Worm (Caenorhabditis elegans) whole organism, mixed stage, embryonic: ENCODE data around the gene B0432.7.

Experiments
- blmp-1 ChIP-seq: fragments of 150-350 bp; optimal IDR thresholded peaks from 2 replicates; lab custom pipeline; 2014; ENCODE audit warnings: missing biosample characterization, missing genetic modification characterization
- ceh-39 ChIP-seq: fragments of 150-350 bp; optimal IDR thresholded peaks from 2 replicates; lab custom pipeline; 2014; ENCODE audit warnings: missing biosample characterization, missing genetic modification characterization
- ceh-43 ChIP-seq: fragments of 200-800 bp; sonication (Bioruptor generic); optimal IDR thresholded peaks from 2 replicates; lab custom pipeline; 2018; ENCODE audit warnings: mild to moderate bottlenecking, missing genetic modification characterization, moderate library complexity, missing compliant biosample characterization
- ceh-83 ChIP-seq: fragments of 200-800 bp; sonication (Bioruptor generic); optimal IDR thresholded peaks from 2 replicates; lab custom pipeline; 2018; ENCODE audit warnings: mild to moderate bottlenecking, missing genetic modification characterization, missing compliant biosample characterization
- ces-1 ChIP-seq: fragments of 150-350 bp; optimal IDR thresholded peaks from 2 replicates; lab custom pipeline; 2014; ENCODE audit warnings: missing biosample characterization, missing genetic modification reagents, missing genetic modification characterization
- cnd-1 ChIP-seq: fragments of 200-800 bp; sonication (Bioruptor generic); optimal IDR thresholded peaks from 2 replicates; lab custom pipeline; 2018; ENCODE audit warnings: mild to moderate bottlenecking, missing genetic modification characterization, missing compliant biosample characterization
- drap-1 ChIP-seq: fragments of 200-800 bp; sonication (Bioruptor generic); optimal IDR thresholded peaks from 3 replicates; lab custom pipeline; 2018; ENCODE audit warnings: mild to moderate bottlenecking, missing genetic modification characterization, missing compliant biosample characterization
- elt-1 ChIP-seq: sonication (generic microtip); optimal IDR thresholded peaks from 2 replicates; lab custom pipeline; 2017; ENCODE audit warnings: missing genetic modification characterization, mild to moderate bottlenecking, missing compliant biosample characterization, antibody characterized with exemption, moderate library complexity, borderline replicate concordance; ENCODE audit not compliant: insufficient read depth
- elt-3 ChIP-seq: fragments of 150-350 bp; optimal IDR thresholded peaks from 2 replicates; lab custom pipeline; 2014; ENCODE audit warnings: missing biosample characterization, missing genetic modification characterization
- flh-1 ChIP-seq: fragments of 200-800 bp; sonication (Bioruptor generic); optimal IDR thresholded peaks from 2 replicates; lab custom pipeline; 2018; ENCODE audit warnings: mild to moderate bottlenecking, missing genetic modification characterization, moderate library complexity, missing compliant biosample characterization
- hlh-1 ChIP-seq: fragments of 150-350 bp; optimal IDR thresholded peaks from 2 replicates; lab custom pipeline; 2014; ENCODE audit warnings: missing biosample characterization, missing genetic modification reagents, missing genetic modification characterization
- lin-13 ChIP-seq: fragments of 150-350 bp; optimal IDR thresholded peaks from 2 replicates; lab custom pipeline; 2014; ENCODE audit warnings: missing biosample characterization, missing genetic modification characterization
- lin-32 ChIP-seq: fragments of 200-800 bp; sonication (Bioruptor generic); optimal IDR thresholded peaks from 2 replicates; lab custom pipeline; 2018; ENCODE audit warnings: mild to moderate bottlenecking, missing genetic modification characterization, missing compliant biosample characterization
- mab-5 ChIP-seq: fragments of 150-350 bp; optimal IDR thresholded peaks from 2 replicates; lab custom pipeline; 2014; ENCODE audit warnings: missing biosample characterization, missing genetic modification characterization
- mep-1 ChIP-seq: fragments of 150-350 bp; optimal IDR thresholded peaks from 2 replicates; lab custom pipeline; 2017; ENCODE audit warnings: missing biosample characterization, missing genetic modification reagents, missing genetic modification characterization, inconsistent platforms
- mls-2 ChIP-seq: sonication (generic microtip); optimal IDR thresholded peaks from 2 replicates; lab custom pipeline; 2016; ENCODE audit warnings: mild to moderate bottlenecking, missing genetic modification characterization, moderate library complexity, missing compliant biosample characterization
- nhr-2 ChIP-seq: fragments of 150-350 bp; optimal IDR thresholded peaks from 2 replicates; lab custom pipeline; 2014; ENCODE audit warnings: missing biosample characterization, missing genetic modification characterization
- nhr-237 ChIP-seq: fragments of 150-350 bp; optimal IDR thresholded peaks from 2 replicates; lab custom pipeline; 2014; ENCODE audit warnings: missing biosample characterization, missing genetic modification characterization
- nhr-28 ChIP-seq: fragments of 150-350 bp; optimal IDR thresholded peaks from 2 replicates; lab custom pipeline; 2014; ENCODE audit warnings: missing biosample characterization, missing genetic modification characterization
- nhr-76 ChIP-seq: sonication (generic microtip); optimal IDR thresholded peaks from 2 replicates; lab custom pipeline; 2017; ENCODE audit warnings: missing biosample characterization, missing genetic modification characterization
- sem-2 ChIP-seq: fragments of 200-800 bp; sonication (Bioruptor generic); optimal IDR thresholded peaks from 2 replicates; lab custom pipeline; 2018; ENCODE audit warnings: mild to moderate bottlenecking, missing genetic modification characterization, missing compliant biosample characterization
- sptf-1 ChIP-seq: sonication (generic microtip); optimal IDR thresholded peaks from 2 replicates; lab custom pipeline; 2017; ENCODE audit warnings: mild to moderate bottlenecking, missing genetic modification characterization, moderate library complexity, missing compliant biosample characterization
- unc-120 ChIP-seq: sonication (generic microtip); optimal IDR thresholded peaks from 2 replicates; lab custom pipeline; 2017; ENCODE audit warnings: missing genetic modification characterization, missing compliant biosample characterization; ENCODE audit not compliant: poor library complexity, severe bottlenecking
- unc-39 ChIP-seq: fragments of 150-350 bp; optimal IDR thresholded peaks from 2 replicates; lab custom pipeline; 2014; ENCODE audit warnings: missing biosample characterization, missing genetic modification characterization
- unc-62 ChIP-seq: fragments of 150-350 bp; optimal IDR thresholded peaks from 2 replicates; lab custom pipeline; 2014; ENCODE audit warnings: missing biosample characterization, missing genetic modification reagents, missing genetic modification characterization
- zip-8 ChIP-seq: fragments of 150-350 bp; optimal IDR thresholded peaks from 2 replicates; lab custom pipeline; 2014; ENCODE audit warnings: missing biosample characterization, missing genetic modification characterization
- ztf-11 ChIP-seq: fragments of 150-350 bp; optimal IDR thresholded peaks from 2 replicates; lab custom pipeline; 2014; ENCODE audit warnings: missing biosample characterization, missing genetic modification characterization

B0432.7 gene

DNA sequence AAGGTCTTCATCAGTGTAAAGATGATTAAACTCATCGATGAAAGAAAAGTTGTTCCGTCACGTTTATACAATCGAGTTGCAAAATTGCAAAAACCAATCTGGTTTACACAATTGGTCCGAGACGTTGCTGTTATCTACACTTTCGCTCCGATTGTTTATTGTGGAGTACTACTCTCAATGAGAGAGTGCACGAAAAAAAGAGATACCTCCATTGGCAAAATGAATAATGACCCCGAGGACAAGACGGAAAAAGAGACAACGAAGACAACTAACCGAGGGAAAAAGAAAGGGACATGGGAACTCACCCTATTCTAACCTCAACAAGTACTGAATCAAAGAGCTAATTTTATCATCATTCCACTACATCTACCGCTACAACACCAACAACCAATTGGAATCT is 39.8 kb upstream of the B0432.7 start:
- peak; percentile 6 for TF ChIP-seq unc-120 (tag; lab: Kevin White, UChicago)
- TF ChIP-seq ztf-11 = no peak
- TF ChIP-seq hlh-1 (tag; lab: Kevin White, UChicago) = peak; percentile 69
- no peak for TF ChIP-seq cnd-1 (tag; lab: Kevin White, UChicago)
- peak; percentile 43 for TF ChIP-seq unc-62 (GFP tag; lab: Kevin White, UChicago)
- peak; percentile 30 for TF ChIP-seq ces-1
- TF ChIP-seq sem-2 (GFP tag; lab: Kevin White, UChicago) = no peak
- no peak for TF ChIP-seq elt-3 (tag; lab: Kevin White, UChicago)
- TF ChIP-seq, all 35 proteins: peak for 4

- TF ChIP-seq cnd-1 (tag; lab: Kevin White, UChicago) = peak; percentile 63
- TF ChIP-seq, all 35 proteins: peak for 1; not testable (repeated sequence) for 34
Measured at ce11 chrII:312110-312509, 38.3 kb upstream of the B0432.7 start, which contains the start of gene mps-2. Gene mps-2, minus strand, starts transcription at chrII:312210.

DNA sequence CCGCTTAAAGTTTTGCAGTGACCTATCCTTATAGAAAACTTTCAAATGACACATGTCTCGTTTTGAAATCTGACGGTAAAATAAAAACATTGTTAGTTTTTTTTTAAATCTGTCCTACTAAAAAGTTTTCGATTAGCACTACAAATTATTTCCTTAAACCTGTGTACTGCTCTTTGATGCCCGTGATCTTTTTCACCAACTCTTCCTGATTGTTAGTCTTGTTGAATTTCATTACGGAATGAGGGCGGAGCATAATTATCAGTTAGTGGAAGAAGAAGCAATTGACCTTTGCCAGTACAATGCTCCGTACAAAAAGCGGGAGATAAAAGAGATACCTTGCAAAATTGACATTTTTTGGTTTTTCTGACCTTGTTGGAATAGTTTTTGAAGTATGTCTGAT is 33.4 kb upstream of the B0432.7 start, which contains the start of gene K01A2.4:
Gene K01A2.4, plus strand, starts transcription at position 301 of the 400 bp plus-strand sequence.
- TF ChIP-seq lin-32 = no peak
- TF ChIP-seq ceh-83 (GFP tag; lab: Kevin White, UChicago) = no peak
- TF ChIP-seq flh-1 (GFP tag; lab: Kevin White, UChicago) = no peak
- TF ChIP-seq nhr-237 = no peak
- no peak for TF ChIP-seq elt-1 (tag; lab: Kevin White, UChicago)
- TF ChIP-seq sem-2 (GFP tag; lab: Kevin White, UChicago) = no peak
- TF ChIP-seq unc-120 (tag; lab: Kevin White, UChicago) = no peak
- TF ChIP-seq zip-8 (tag; lab: Kevin White, UChicago) = no peak
- TF ChIP-seq hlh-1 (tag; lab: Kevin White, UChicago) = no peak
- no peak for TF ChIP-seq drap-1 (GFP tag; lab: Kevin White, UChicago)
- no peak for TF ChIP-seq sptf-1 (tag; lab: Kevin White, UChicago)
- no peak for TF ChIP-seq ceh-39
- TF ChIP-seq ces-1 = no peak
- TF ChIP-seq unc-39 (tag; lab: Kevin White, UChicago) = no peak
- TF ChIP-seq mep-1 (tag; lab: Kevin White, UChicago) = no peak
- no peak for TF ChIP-seq blmp-1 (tag; lab: Kevin White, UChicago)

DNA sequence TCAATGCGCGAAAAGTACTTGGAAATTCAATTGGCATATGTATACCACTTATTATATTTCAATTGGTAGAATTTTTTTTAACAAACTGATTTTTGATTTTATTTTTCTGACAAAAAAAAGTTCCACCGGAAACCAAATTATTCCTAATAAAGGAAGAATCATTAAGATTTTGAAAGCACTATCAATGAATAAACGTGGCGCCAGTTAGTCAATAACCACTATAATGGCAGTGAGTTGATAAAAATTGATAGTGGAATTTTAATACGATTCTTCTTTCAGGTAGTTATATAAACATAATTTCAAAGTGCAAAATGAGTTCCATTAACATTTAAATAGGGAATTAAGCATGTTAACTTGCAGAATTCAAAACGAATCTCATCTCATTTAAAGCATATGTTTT is 31.9 kb upstream of the B0432.7 start, which contains the start of gene col-69:
Gene col-69, minus strand, starts transcription at position 101 of the 400 bp plus-strand sequence.
- TF ChIP-seq lin-32 (no peak), lin-13 (tag; lab: Kevin White, UChicago) (no peak), cnd-1 (tag; lab: Kevin White, UChicago) (no peak), elt-3 (tag; lab: Kevin White, UChicago) (no peak), nhr-2 (no peak), unc-39 (tag; lab: Kevin White, UChicago) (no peak), mls-2 (tag; lab: Kevin White, UChicago) (no peak), ceh-83 (GFP tag; lab: Kevin White, UChicago) (no peak), mab-5 (tag; lab: Kevin White, UChicago) (no peak), nhr-28 (tag; lab: Kevin White, UChicago) (no peak), blmp-1 (tag; lab: Kevin White, UChicago) (no peak)

DNA sequence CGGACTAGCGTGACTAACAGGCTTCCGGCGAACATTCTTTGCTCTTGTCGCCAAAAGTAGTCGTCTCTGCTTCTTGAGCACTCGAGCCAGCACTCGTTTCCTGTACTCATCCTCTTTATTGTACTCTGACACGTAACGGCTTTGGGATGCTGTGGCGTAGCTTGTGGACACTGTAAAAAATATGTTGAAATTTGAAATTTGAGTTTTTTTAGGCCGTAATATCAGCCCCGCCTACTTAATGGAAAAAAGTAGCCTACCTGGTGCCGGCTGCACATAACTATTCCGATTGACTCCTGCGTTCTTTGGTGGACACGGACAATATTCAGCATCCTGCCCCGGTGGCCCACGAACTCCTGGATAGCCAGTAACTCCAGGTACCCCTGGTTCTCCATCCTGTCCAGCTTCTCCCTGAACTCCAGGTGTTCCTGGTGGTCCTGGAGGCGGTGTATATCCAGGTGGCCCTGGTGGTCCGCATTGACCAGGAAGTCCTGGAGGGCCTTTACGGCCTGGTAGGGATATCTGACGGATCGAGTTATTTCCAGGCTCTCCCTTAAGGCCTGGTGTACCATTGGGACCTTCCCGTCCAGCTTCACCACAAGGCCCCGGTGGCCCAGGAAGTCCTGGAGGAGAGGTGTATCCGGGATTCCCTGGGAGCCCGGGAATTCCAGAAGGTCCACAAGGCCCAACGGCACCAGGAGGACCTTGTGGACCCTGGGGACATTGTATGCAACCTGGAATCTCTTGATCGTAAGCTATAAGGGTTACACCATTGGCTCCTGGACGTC is 30.3 kb upstream of the B0432.7 start:
- TF ChIP-seq mls-2 (tag; lab: Kevin White, UChicago) = no peak
- no peak for TF ChIP-seq ces-1
- no peak for TF ChIP-seq mab-5 (tag; lab: Kevin White, UChicago)

ce11 chrII:300977-301772 is 27.4 kb upstream of the B0432.7 start, which contains the start of gene K01A2.5:
Gene K01A2.5, plus strand, starts transcription at chrII:301273.
- TF ChIP-seq blmp-1 (tag; lab: Kevin White, UChicago) (peak; percentile 95), unc-62 (GFP tag; lab: Kevin White, UChicago) (peak; percentile 40), elt-3 (tag; lab: Kevin White, UChicago) (no peak), nhr-76 (tag; lab: Kevin White, UChicago) (no peak), ceh-43 (no peak)
- TF ChIP-seq, all 35 proteins: peak for 2
